Fruit fly (Drosophila melanogaster) whole organism, embryonic: Measurements from ENCODE around the gene pasi2.

Experiments
- Aef1 ChIP-seq: fragments of 200-800 bp; sonication (Bioruptor generic); IDR thresholded peaks from 3 replicates; pipeline ENCODE4 v1.3.6; 2022; ENCODE audit warnings: missing biosample characterization, missing genetic modification characterization
- CG10274 ChIP-seq: fragments of 200-800 bp; sonication (Bioruptor generic); optimal IDR thresholded peaks from 3 replicates; lab custom pipeline; 2017; ENCODE audit warnings: missing biosample characterization, mild to moderate bottlenecking, missing genetic modification characterization
- CG10321 ChIP-seq: fragments of 200-800 bp; sonication (Bioruptor generic); IDR thresholded peaks from 2 replicates; pipeline ENCODE4 v1.3.6; 2022; ENCODE audit warnings: missing biosample characterization, missing genetic modification characterization
- CG11398 ChIP-seq: fragments of 200-800 bp; sonication (Bioruptor generic); optimal IDR thresholded peaks from 2 replicates; lab custom pipeline; 2016; ENCODE audit warnings: missing biosample characterization, missing genetic modification characterization
- CG1233 ChIP-seq: fragments of 200-800 bp; sonication (Bioruptor generic); optimal IDR thresholded peaks from 4 replicates; lab custom pipeline; 2018; ENCODE audit warnings: missing biosample characterization, mild to moderate bottlenecking, missing genetic modification characterization
- CG14710 ChIP-seq: fragments of 200-800 bp; sonication (Bioruptor generic); optimal IDR thresholded peaks from 3 replicates; lab custom pipeline; 2019; ENCODE audit warnings: missing biosample characterization, mild to moderate bottlenecking, missing genetic modification characterization, moderate library complexity
- CG15696 ChIP-seq: fragments of 200-800 bp; sonication (Bioruptor generic); optimal IDR thresholded peaks from 2 replicates; lab custom pipeline; 2019; ENCODE audit warnings: missing biosample characterization, mild to moderate bottlenecking, missing genetic modification characterization, moderate library complexity
- CG1647 ChIP-seq: fragments of 200-800 bp; sonication (Bioruptor generic); optimal IDR thresholded peaks from 3 replicates; lab custom pipeline; 2016; ENCODE audit warnings: missing biosample characterization, missing genetic modification characterization
- CG30020 ChIP-seq: fragments of 200-800 bp; optimal IDR thresholded peaks from 2 replicates; lab custom pipeline; 2019; ENCODE audit warnings: missing biosample characterization, mild to moderate bottlenecking, missing genetic modification characterization, moderate library complexity
- CG3407 ChIP-seq: fragments of 200-800 bp; sonication (Bioruptor generic); optimal IDR thresholded peaks from 2 replicates; lab custom pipeline; 2018; ENCODE audit warnings: missing biosample characterization, mild to moderate bottlenecking, missing genetic modification characterization
- CG3995 ChIP-seq: fragments of 200-800 bp; sonication (Bioruptor generic); optimal IDR thresholded peaks from 3 replicates; lab custom pipeline; 2016; ENCODE audit warnings: missing biosample characterization, missing genetic modification characterization
- CG4820 ChIP-seq: fragments of 200-800 bp; sonication (Bioruptor generic); optimal IDR thresholded peaks from 3 replicates; lab custom pipeline; 2016; ENCODE audit warnings: missing biosample characterization, missing genetic modification characterization
- CG4854 ChIP-seq: fragments of 200-800 bp; sonication (Bioruptor generic); optimal IDR thresholded peaks from 2 replicates; lab custom pipeline; 2016; ENCODE audit warnings: missing biosample characterization, missing genetic modification characterization, inconsistent platforms
- CG5245 ChIP-seq: fragments of 200-800 bp; sonication (Bioruptor generic); optimal IDR thresholded peaks from 3 replicates; lab custom pipeline; 2016; ENCODE audit warnings: missing biosample characterization, missing genetic modification characterization
- CG7963 ChIP-seq: fragments of 200-800 bp; sonication (Bioruptor generic); IDR thresholded peaks from 3 replicates; pipeline ENCODE4 v1.3.6; 2022; ENCODE audit warnings: missing biosample characterization, missing genetic modification characterization; ENCODE audit not compliant: partially characterized antibody
- CG7987 ChIP-seq: fragments of 200-800 bp; sonication (Bioruptor generic); optimal IDR thresholded peaks from 2 replicates; lab custom pipeline; 2018; ENCODE audit warnings: missing biosample characterization, mild to moderate bottlenecking, missing genetic modification characterization, moderate library complexity
- CG8924 ChIP-seq: fragments of 200-800 bp; optimal IDR thresholded peaks from 3 replicates; lab custom pipeline; 2019; ENCODE audit warnings: missing biosample characterization, mild to moderate bottlenecking, missing genetic modification characterization, moderate library complexity
- CG9817 ChIP-seq: fragments of 200-800 bp; sonication (Bioruptor generic); optimal IDR thresholded peaks from 2 replicates; lab custom pipeline; 2018; ENCODE audit warnings: missing biosample characterization, mild to moderate bottlenecking, missing genetic modification characterization, moderate library complexity
- D ChIP-seq, 2 experiments: fragments of 200-800 bp in 1 of 2; fragments of >200 bp in 1 of 2; sonication (Bioruptor generic) in 1 of 2; optimal IDR thresholded peaks; 2 replicates in 1 of 2; 3 replicates in 1 of 2; lab custom pipeline; 2017; ENCODE audit warnings: mild to moderate bottlenecking in 1 of 2, missing biosample characterization in 1 of 2, missing genetic modification characterization in 1 of 2, missing genetic modification reagents in 1 of 2
- GATAe ChIP-seq: fragments of 200-800 bp; sonication (Bioruptor generic); conservative IDR thresholded peaks from 2 replicates; pipeline ENCODE4 v1.3.6; 2022; ENCODE audit warnings: missing biosample characterization, missing genetic modification characterization
- Gug ChIP-seq: fragments of 200-800 bp; sonication (Bioruptor generic); IDR thresholded peaks from 4 replicates; pipeline ENCODE4 v1.3.6; 2022; ENCODE audit warnings: missing biosample characterization, missing genetic modification characterization
- HLH4C ChIP-seq: fragments of 200-800 bp; sonication (Bioruptor generic); IDR thresholded peaks from 3 replicates; pipeline ENCODE4 v1.3.6; 2022; ENCODE audit warnings: missing biosample characterization, missing genetic modification characterization; ENCODE audit not compliant: partially characterized antibody
- HmgZ ChIP-seq: fragments of 200-800 bp; sonication (Bioruptor generic); optimal IDR thresholded peaks from 2 replicates; lab custom pipeline; 2018; ENCODE audit warnings: missing biosample characterization, mild to moderate bottlenecking, missing genetic modification characterization
- Hr39 ChIP-seq: fragments of >200 bp; optimal IDR thresholded peaks from 2 replicates; lab custom pipeline; 2017
- Mrtf ChIP-seq: fragments of 200-800 bp; sonication (Bioruptor generic); IDR thresholded peaks from 3 replicates; pipeline ENCODE4 v1.3.6; 2022; ENCODE audit warnings: missing biosample characterization, missing genetic modification characterization
- PHDP ChIP-seq: fragments of 200-800 bp; sonication (Bioruptor generic); optimal IDR thresholded peaks from 3 replicates; lab custom pipeline; 2018; ENCODE audit warnings: missing biosample characterization, mild to moderate bottlenecking, missing genetic modification characterization, moderate library complexity
- Ravus ChIP-seq: fragments of 200-800 bp; sonication (Bioruptor generic); IDR thresholded peaks from 2 replicates; pipeline ENCODE4 v1.3.6; 2022; ENCODE audit warnings: missing biosample characterization, missing genetic modification characterization
- Vsx1 ChIP-seq: fragments of 200-800 bp; sonication (Bioruptor generic); optimal IDR thresholded peaks from 2 replicates; lab custom pipeline; 2017; ENCODE audit warnings: missing biosample characterization, mild to moderate bottlenecking, missing genetic modification characterization, missing genetic modification reagents
- Xrp1 ChIP-seq: fragments of 200-800 bp; sonication (Bioruptor generic); IDR thresholded peaks from 2 replicates; pipeline ENCODE4 v1.3.6; 2022; ENCODE audit warnings: missing biosample characterization, missing genetic modification characterization
- abd-A ChIP-seq: fragments of 200-800 bp; sonication (Bioruptor generic); optimal IDR thresholded peaks from 3 replicates; lab custom pipeline; 2019; ENCODE audit warnings: missing biosample characterization, mild to moderate bottlenecking, missing genetic modification characterization, moderate library complexity
- dan ChIP-seq: fragments of 200-800 bp; sonication (Bioruptor generic); IDR thresholded peaks from 2 replicates; pipeline ENCODE4 v1.3.6; 2022; ENCODE audit warnings: missing biosample characterization, missing genetic modification characterization
- dmrt11E ChIP-seq: fragments of 200-800 bp; sonication (Bioruptor generic); optimal IDR thresholded peaks from 3 replicates; lab custom pipeline; 2018; ENCODE audit warnings: missing biosample characterization, mild to moderate bottlenecking, missing genetic modification characterization, moderate library complexity
- dpn ChIP-seq, 2 experiments: fragments of 200-800 bp; sonication (Bioruptor generic); optimal IDR thresholded peaks; 3 replicates each; lab custom pipeline; 2016; ENCODE audit warnings: missing biosample characterization in 2 of 2, missing genetic modification characterization in 2 of 2
- fd102C ChIP-seq: fragments of 200-800 bp; sonication (Bioruptor generic); optimal IDR thresholded peaks from 2 replicates; lab custom pipeline; 2018; ENCODE audit warnings: missing biosample characterization, mild to moderate bottlenecking, missing genetic modification characterization, moderate library complexity
- gcm ChIP-seq: fragments of 200-800 bp; sonication (Bioruptor generic); optimal IDR thresholded peaks from 2 replicates; lab custom pipeline; 2019; ENCODE audit warnings: missing biosample characterization, mild to moderate bottlenecking, missing genetic modification characterization, moderate library complexity
- grn ChIP-seq: fragments of 200-800 bp; sonication (Bioruptor generic); optimal IDR thresholded peaks from 3 replicates; lab custom pipeline; 2017; ENCODE audit warnings: missing biosample characterization, missing genetic modification characterization
- inv ChIP-seq: fragments of 200-800 bp; sonication (Bioruptor generic); IDR thresholded peaks from 2 replicates; pipeline ENCODE4 v1.3.6; 2022; ENCODE audit warnings: missing biosample characterization, missing genetic modification characterization; ENCODE audit not compliant: partially characterized antibody
- kni ChIP-seq: fragments of 200-800 bp; sonication (Bioruptor generic); optimal IDR thresholded peaks from 3 replicates; lab custom pipeline; 2017; ENCODE audit warnings: mild to moderate bottlenecking, missing biosample characterization, missing genetic modification reagents, missing genetic modification characterization
- lbe ChIP-seq: fragments of 200-800 bp; sonication (Bioruptor generic); optimal IDR thresholded peaks from 2 replicates; lab custom pipeline; 2016; ENCODE audit warnings: missing biosample characterization, mild to moderate bottlenecking, missing genetic modification characterization
- nerfin-1 ChIP-seq: fragments of 200-800 bp; sonication (Bioruptor generic); optimal IDR thresholded peaks from 3 replicates; lab custom pipeline; 2019; ENCODE audit warnings: missing biosample characterization, mild to moderate bottlenecking, missing genetic modification characterization, moderate library complexity
- pb ChIP-seq: fragments of 200-800 bp; sonication (Bioruptor generic); optimal IDR thresholded peaks from 3 replicates; lab custom pipeline; 2016; ENCODE audit warnings: missing biosample characterization, missing genetic modification characterization
- pum ChIP-seq: fragments of 200-800 bp; sonication (Bioruptor generic); optimal IDR thresholded peaks from 2 replicates; lab custom pipeline; 2016; ENCODE audit warnings: missing biosample characterization, missing genetic modification characterization
- ranshi ChIP-seq: fragments of 200-800 bp; sonication (Bioruptor generic); IDR thresholded peaks from 2 replicates; pipeline ENCODE4 v1.3.6; 2022; ENCODE audit warnings: missing biosample characterization, missing genetic modification characterization
- sr ChIP-seq: fragments of 200-800 bp; sonication (Bioruptor generic); IDR thresholded peaks from 3 replicates; pipeline ENCODE4 v1.3.6; 2022; ENCODE audit warnings: missing biosample characterization, missing genetic modification characterization
- stc ChIP-seq: fragments of 200-800 bp; sonication (Bioruptor generic); IDR thresholded peaks from 2 replicates; pipeline ENCODE4 v1.3.6; 2022; ENCODE audit warnings: missing biosample characterization, missing genetic modification characterization
- tio ChIP-seq: fragments of 200-800 bp; sonication (Bioruptor generic); optimal IDR thresholded peaks from 2 replicates; lab custom pipeline; 2017; ENCODE audit warnings: missing biosample characterization, missing genetic modification characterization, inconsistent platforms
- unc-4 ChIP-seq: fragments of 200-800 bp; sonication (Bioruptor generic); IDR thresholded peaks from 2 replicates; pipeline ENCODE4 v1.3.6; 2022; ENCODE audit warnings: missing biosample characterization, missing genetic modification characterization; ENCODE audit not compliant: partially characterized antibody
- unpg ChIP-seq: fragments of 200-800 bp; sonication (Bioruptor generic); optimal IDR thresholded peaks from 3 replicates; lab custom pipeline; 2018; ENCODE audit warnings: missing biosample characterization, mild to moderate bottlenecking, missing genetic modification characterization, moderate library complexity
- zen2 ChIP-seq: fragments of 200-800 bp; sonication (Bioruptor generic); IDR thresholded peaks from 3 replicates; pipeline ENCODE4 v1.3.6; 2022; ENCODE audit warnings: missing biosample characterization, missing genetic modification characterization; ENCODE audit not compliant: partially characterized antibody

pasi2 gene

dm6 chr3R:9378644-9379411 is 43.9 kb downstream of the pasi2 start (continued):
- TF ChIP-seq HmgZ (tag; lab: Kevin White, UChicago) (no peak), Mrtf (GFP tag; lab: Robert Waterston, UW) (no peak), CG5245 (GFP tag; lab: Kevin White, UChicago) (peak; percentile 38), dmrt11E (peak; percentile 93), stc (GFP tag; lab: Robert Waterston, UW) (peak; percentile 35; the same call in 1 of the 2 replicates), PHDP (tag; lab: Kevin White, UChicago) (peak; percentile 16), CG9817 (tag; lab: Kevin White, UChicago) (no peak), ranshi (GFP tag; lab: Robert Waterston, UW) (peak; percentile 32; the same call in 1 of the 2 replicates), CG15696 (tag; lab: Kevin White, UChicago) (peak; percentile 92), CG4820 (GFP tag; lab: Kevin White, UChicago) (peak; percentile 47), dpn (GFP tag; optimal IDR thresholded peaks at IDR 0.05; lab: Kevin White, UChicago) (peak in 1 of 2 experiments; percentile 20), CG8924 (tag; lab: Kevin White, UChicago) (peak; percentile 78), CG7987 (no peak), gcm (GFP tag; lab: Kevin White, UChicago) (peak; percentile 76), CG3407 (GFP tag; lab: Kevin White, UChicago) (peak; percentile 36), zen2 (GFP tag; lab: Robert Waterston, UW) (no peak), unpg (GFP tag; lab: Kevin White, UChicago) (peak; percentile 59), CG14710 (peak; percentile 87), Gug (GFP tag; lab: Robert Waterston, UW) (no peak), CG7963 (GFP tag; lab: Robert Waterston, UW) (no peak), fd102C (GFP tag; lab: Kevin White, UChicago) (peak; percentile 65), grn (GFP tag; lab: Kevin White, UChicago) (peak; percentile 79), nerfin-1 (peak; percentile 42), unc-4 (GFP tag; lab: Robert Waterston, UW) (no peak), abd-A (tag; lab: Kevin White, UChicago) (no peak), kni (GFP tag; lab: Kevin White, UChicago) (peak; percentile 90), Aef1 (GFP tag; lab: Robert Waterston, UW) (no peak), CG10274 (GFP tag; lab: Kevin White, UChicago) (no peak), Hr39 (no peak), pum (GFP tag; lab: Kevin White, UChicago) (peak; percentile 26), CG3995 (GFP tag; lab: Kevin White, UChicago) (no peak), CG11398 (GFP tag; lab: Kevin White, UChicago) (no peak), D (optimal IDR thresholded peaks at IDR 0.05; lab: Kevin White, UChicago) (no peak), D (GFP tag; optimal IDR thresholded peaks at IDR 0.05; lab: Kevin White, UChicago) (peak; percentile 74), CG1233 (GFP tag; lab: Kevin White, UChicago) (peak; percentile 43), dan (GFP tag; lab: Robert Waterston, UW) (no peak), HLH4C (GFP tag; lab: Robert Waterston, UW) (no peak), GATAe (no peak), Vsx1 (peak; percentile 46), sr (no peak), inv (no peak), lbe (GFP tag; lab: Kevin White, UChicago) (peak; percentile 84), tio (GFP tag; lab: Kevin White, UChicago) (peak; percentile 60), CG30020 (peak; percentile 27), CG10321 (no peak), CG4854 (no peak), CG1647 (GFP tag; lab: Kevin White, UChicago) (no peak), Ravus (GFP tag; lab: Robert Waterston, UW) (no peak), pb (no peak), Xrp1 (peak; percentile 91)
